Worm (Caenorhabditis elegans) whole organism, L4 larva: ENCODE measurements around the gene atp-5.

Experiments used
- F44E2.7 ChIP-seq: fragments of 200-800 bp; sonication (Bioruptor generic); IDR thresholded peaks from 2 replicates; pipeline ENCODE4 v2.1.2; 2022; ENCODE audit warnings: missing genetic modification characterization, missing compliant biosample characterization
- Y105C5A.15 ChIP-seq: fragments of 200-800 bp; sonication (Bioruptor generic); IDR thresholded peaks from 2 replicates; pipeline ENCODE4 v1.3.6; 2022; ENCODE audit warnings: missing genetic modification characterization, missing compliant biosample characterization
- Y48G9A.11 ChIP-seq: fragments of 200-800 bp; sonication (Bioruptor generic); IDR thresholded peaks from 2 replicates; pipeline ENCODE4 v1.3.6; 2022; ENCODE audit warnings: missing genetic modification reagents, missing genetic modification characterization, missing compliant biosample characterization
- aha-1 ChIP-seq: fragments of 150-350 bp; peaks from one replicate; lab custom pipeline; 2014; ENCODE audit warnings: missing biosample characterization, missing genetic modification characterization
- aly-2 ChIP-seq: sonication (generic microtip); optimal IDR thresholded peaks from 2 replicates; lab custom pipeline; 2018; ENCODE audit warnings: missing biosample characterization, missing genetic modification characterization
- ama-1 ChIP-seq: fragments of 150-350 bp; optimal IDR thresholded peaks from 2 replicates; lab custom pipeline; 2014; ENCODE audit warnings: inconsistent platforms, mixed read lengths
- arid-1 ChIP-seq: fragments of 200-800 bp; sonication (Bioruptor generic); conservative IDR thresholded peaks from 2 replicates; pipeline ENCODE4 v1.3.6; 2022; ENCODE audit warnings: missing genetic modification reagents, missing genetic modification characterization, missing compliant biosample characterization
- ceh-20 ChIP-seq: fragments of 200-800 bp; sonication (Bioruptor generic); IDR thresholded peaks from 2 replicates; pipeline ENCODE4 v1.3.6; 2022; ENCODE audit warnings: missing genetic modification reagents, missing genetic modification characterization, missing compliant biosample characterization
- ceh-28 ChIP-seq: fragments of 150-350 bp; optimal IDR thresholded peaks from 2 replicates; lab custom pipeline; 2014; ENCODE audit warnings: missing biosample characterization, missing genetic modification reagents, missing genetic modification characterization
- ceh-32 ChIP-seq: sonication (generic microtip); optimal IDR thresholded peaks from 2 replicates; lab custom pipeline; 2016; ENCODE audit warnings: mild to moderate bottlenecking, missing genetic modification characterization, missing compliant biosample characterization; ENCODE audit not compliant: poor library complexity
- cey-2 ChIP-seq: sonication (generic microtip); optimal IDR thresholded peaks from 3 replicates; lab custom pipeline; 2017; ENCODE audit warnings: missing genetic modification characterization, mild to moderate bottlenecking, missing compliant biosample characterization, antibody characterized with exemption, borderline replicate concordance; ENCODE audit not compliant: insufficient read depth
- ctbp-1 ChIP-seq: fragments of 200-800 bp; sonication (Bioruptor generic); IDR thresholded peaks from 2 replicates; pipeline ENCODE4 v1.3.6; 2022; ENCODE audit warnings: missing genetic modification reagents, missing genetic modification characterization, missing compliant biosample characterization
- daf-19 ChIP-seq: fragments of 200-800 bp; sonication (Bioruptor generic); conservative IDR thresholded peaks from 2 replicates; pipeline ENCODE4 v1.3.6; 2022; ENCODE audit warnings: missing genetic modification characterization, missing compliant biosample characterization
- dmd-6 ChIP-seq: fragments of 200-800 bp; sonication (Bioruptor generic); IDR thresholded peaks from 2 replicates; pipeline ENCODE4 v1.3.6; 2022; ENCODE audit warnings: missing genetic modification reagents, missing genetic modification characterization, missing compliant biosample characterization
- dve-1 ChIP-seq: sonication (generic microtip); optimal IDR thresholded peaks from 2 replicates; lab custom pipeline; 2017; ENCODE audit warnings: antibody characterized with exemption, mild to moderate bottlenecking, missing genetic modification characterization, missing compliant biosample characterization; ENCODE audit not compliant: insufficient read depth
- egl-43 ChIP-seq: fragments of 200-800 bp; sonication (Bioruptor generic); IDR thresholded peaks from 2 replicates; pipeline ENCODE4 v1.3.6; 2022; ENCODE audit warnings: missing genetic modification reagents, missing genetic modification characterization, missing compliant biosample characterization
- gei-8 ChIP-seq: fragments of 200-800 bp; sonication (Bioruptor generic); optimal IDR thresholded peaks from 2 replicates; lab custom pipeline; 2018; ENCODE audit warnings: mild to moderate bottlenecking, missing genetic modification characterization, missing compliant biosample characterization
- hlh-11 ChIP-seq: fragments of 200-800 bp; sonication (Bioruptor generic); optimal IDR thresholded peaks from 2 replicates; lab custom pipeline; 2018; ENCODE audit warnings: mild to moderate bottlenecking, missing genetic modification characterization, missing compliant biosample characterization
- hlh-30 ChIP-seq: sonication (generic microtip); optimal IDR thresholded peaks from 2 replicates; lab custom pipeline; 2017; ENCODE audit warnings: antibody characterized with exemption, mild to moderate bottlenecking, missing genetic modification characterization, missing compliant biosample characterization; ENCODE audit not compliant: insufficient read depth
- hmg-1.1 ChIP-seq: fragments of 200-800 bp; sonication (Bioruptor generic); IDR thresholded peaks from 2 replicates; pipeline ENCODE4 v1.3.6; 2022; ENCODE audit warnings: missing genetic modification reagents, missing genetic modification characterization, missing compliant biosample characterization
- lim-7 ChIP-seq: fragments of 200-800 bp; sonication (Bioruptor generic); IDR thresholded peaks from 2 replicates; pipeline ENCODE4 v1.3.6; 2022; ENCODE audit warnings: missing genetic modification characterization, missing compliant biosample characterization
- lin-1 ChIP-seq: fragments of 200-800 bp; sonication (Bioruptor generic); IDR thresholded peaks from 2 replicates; pipeline ENCODE4 v1.3.6; 2022; ENCODE audit warnings: missing genetic modification reagents, missing genetic modification characterization, missing compliant biosample characterization
- lin-13 ChIP-seq: fragments of 150-350 bp; optimal IDR thresholded peaks from 2 replicates; lab custom pipeline; 2014; ENCODE audit warnings: missing biosample characterization, missing genetic modification reagents, missing genetic modification characterization
- lin-29 ChIP-seq: fragments of 200-800 bp; sonication (Bioruptor generic); IDR thresholded peaks from 2 replicates; pipeline ENCODE4 v1.3.6; 2022; ENCODE audit warnings: missing genetic modification reagents, missing genetic modification characterization, missing compliant biosample characterization
- lin-38 ChIP-seq: fragments of 200-800 bp; sonication (Bioruptor generic); IDR thresholded peaks from 2 replicates; pipeline ENCODE4 v1.3.6; 2022; ENCODE audit warnings: missing genetic modification reagents, missing genetic modification characterization, missing compliant biosample characterization
- lin-39 ChIP-seq: fragments of 150-350 bp; optimal IDR thresholded peaks from 2 replicates; lab custom pipeline; 2014; ENCODE audit warnings: missing biosample characterization, missing genetic modification reagents, missing genetic modification characterization
- madf-5 ChIP-seq, 2 experiments: fragments of 200-800 bp; sonication (Bioruptor generic); IDR thresholded peaks; 2 replicates each; pipeline ENCODE4 v1.3.6; 2022; ENCODE audit warnings: missing compliant biosample characterization in 2 of 2, missing genetic modification characterization in 2 of 2
- mdt-29 ChIP-seq: fragments of 200-800 bp; sonication (Bioruptor generic); IDR thresholded peaks from 2 replicates; pipeline ENCODE4 v1.3.6; 2022; ENCODE audit warnings: missing genetic modification reagents, missing genetic modification characterization, missing compliant biosample characterization
- mep-1 ChIP-seq: fragments of 150-350 bp; sonication (generic microtip); optimal IDR thresholded peaks from 3 replicates; lab custom pipeline; 2014; ENCODE audit warnings: missing biosample characterization, missing genetic modification characterization
- mxl-2 ChIP-seq: fragments of 200-800 bp; sonication (Bioruptor generic); conservative IDR thresholded peaks from 2 replicates; pipeline ENCODE4 v1.3.6; 2022; ENCODE audit warnings: missing genetic modification reagents, missing genetic modification characterization, missing compliant biosample characterization
- nhr-102 ChIP-seq: sonication (generic microtip); optimal IDR thresholded peaks from 2 replicates; lab custom pipeline; 2016; ENCODE audit warnings: mild to moderate bottlenecking, missing genetic modification characterization, moderate library complexity, missing compliant biosample characterization
- nhr-28 ChIP-seq: fragments of 150-350 bp; optimal IDR thresholded peaks from 2 replicates; lab custom pipeline; 2014; ENCODE audit warnings: missing biosample characterization, missing genetic modification characterization
- nhr-48 ChIP-seq: sonication (generic microtip); optimal IDR thresholded peaks from 2 replicates; lab custom pipeline; 2016; ENCODE audit warnings: mild to moderate bottlenecking, missing genetic modification characterization, missing compliant biosample characterization
- nhr-6 ChIP-seq: fragments of 150-350 bp; optimal IDR thresholded peaks from 2 replicates; lab custom pipeline; 2014; ENCODE audit warnings: missing biosample characterization, missing genetic modification characterization
- pha-4 ChIP-seq, 2 experiments: fragments of 150-350 bp in 1 of 2; fragments of 200-800 bp in 1 of 2; sonication (Bioruptor generic) in 1 of 2; IDR thresholded peaks in 1 of 2; optimal IDR thresholded peaks in 1 of 2; 2 replicates each; pipeline versions ENCODE4 v1.3.6 to Lab custom; 2014 to 2022; ENCODE audit warnings: missing genetic modification characterization in 2 of 2, missing genetic modification reagents in 2 of 2, missing biosample characterization in 1 of 2, missing compliant biosample characterization in 1 of 2
- pqm-1 ChIP-seq: sonication (generic microtip); optimal IDR thresholded peaks from 2 replicates; lab custom pipeline; 2017; ENCODE audit warnings: missing biosample characterization, missing genetic modification characterization
- saeg-2 ChIP-seq: fragments of 200-800 bp; sonication (Bioruptor generic); IDR thresholded peaks from 2 replicates; pipeline ENCODE4 v1.3.6; 2022; ENCODE audit warnings: missing genetic modification reagents, missing genetic modification characterization, missing compliant biosample characterization
- set-16 ChIP-seq: fragments of 200-800 bp; sonication (Bioruptor generic); IDR thresholded peaks from 2 replicates; pipeline ENCODE4 v1.3.6; 2022; ENCODE audit warnings: missing genetic modification reagents, missing genetic modification characterization, missing compliant biosample characterization
- snpc-1.2 ChIP-seq: fragments of 200-800 bp; sonication (Bioruptor generic); IDR thresholded peaks from 2 replicates; pipeline ENCODE4 v1.3.6; 2022; ENCODE audit warnings: missing genetic modification reagents, missing genetic modification characterization, missing compliant biosample characterization
- snpc-4 ChIP-seq: fragments of 150-350 bp; optimal IDR thresholded peaks from 2 replicates; lab custom pipeline; 2014; ENCODE audit warnings: missing biosample characterization, missing genetic modification characterization
- tra-1 ChIP-seq: fragments of 200-800 bp; sonication (Bioruptor generic); IDR thresholded peaks from 2 replicates; pipeline ENCODE4 v1.3.6; 2022; ENCODE audit warnings: missing genetic modification reagents, missing genetic modification characterization, missing compliant biosample characterization
- unc-130 ChIP-seq: sonication (generic microtip); optimal IDR thresholded peaks from 2 replicates; lab custom pipeline; 2016; ENCODE audit warnings: missing genetic modification reagents, missing genetic modification characterization, missing compliant biosample characterization
- unc-62 ChIP-seq, 3 experiments: fragments of 150-350 bp in 1 of 3; sonication (generic microtip); optimal IDR thresholded peaks in 2 of 3; peaks in 1 of 3; 1 replicate in 1 of 3; 2 replicates in 2 of 3; lab custom pipeline; 2014 to 2017; ENCODE audit warnings: missing biosample characterization in 3 of 3, missing genetic modification characterization in 3 of 3, missing genetic modification reagents in 3 of 3, missing genotype in 1 of 3
- zfp-3 ChIP-seq: fragments of 200-800 bp; sonication (Bioruptor generic); conservative IDR thresholded peaks from 2 replicates; pipeline ENCODE4 v1.3.6; 2022; ENCODE audit warnings: missing genetic modification reagents, missing genetic modification characterization, missing compliant biosample characterization

Gene atp-5

DNA sequence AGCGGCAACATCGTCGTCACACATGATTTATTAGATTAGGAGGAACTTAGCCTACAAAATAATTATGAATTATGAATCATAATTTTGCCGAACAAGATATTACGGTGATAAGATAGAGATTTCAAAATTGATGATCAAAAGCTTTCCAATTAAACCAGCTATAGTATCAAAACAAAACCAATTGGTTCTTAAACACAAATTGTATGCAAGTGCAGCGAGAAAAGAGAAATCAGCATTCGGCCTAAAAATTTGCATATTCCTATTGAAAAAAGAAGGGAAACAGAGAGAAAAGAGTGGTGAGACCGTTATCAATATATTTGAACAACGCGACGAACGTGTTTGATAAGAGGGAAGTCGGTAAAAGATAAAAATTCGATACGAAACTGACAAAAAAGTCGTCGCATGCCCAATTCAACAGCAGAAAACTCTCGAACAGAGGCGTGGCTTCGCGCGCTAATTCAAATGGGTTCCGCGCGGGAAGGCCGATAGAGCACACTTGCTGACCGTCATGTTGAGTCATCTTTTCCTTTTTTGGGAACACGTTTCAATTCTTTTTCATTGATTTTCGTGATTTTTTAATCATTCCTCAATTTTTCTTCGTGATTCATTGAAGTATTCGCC lies 45.5 kb downstream of the atp-5 start, which contains the start of gene act-2 (continued):
- TF ChIP-seq cey-2 (tag; lab: Kevin White, UChicago), result no peak
- TF ChIP-seq lin-39 (tag; lab: Kevin White, UChicago), result no peak
- TF ChIP-seq unc-62 (GFP tag; optimal IDR thresholded peaks at IDR 0.05 in 1 of 2; lab: Kevin White, UChicago), result no peak
- no peak for TF ChIP-seq unc-62 (tag; optimal IDR thresholded peaks at IDR 0.05; lab: Kevin White, UChicago)
- no peak for TF ChIP-seq gei-8
- TF ChIP-seq egl-43 (GFP tag; lab: Robert Waterston, UW), result 0 out of 2 replicates have a peak, but pooled peaks have one; percentile 33
- TF ChIP-seq set-16 (GFP tag; lab: Robert Waterston, UW), result no peak; the same call in 1 of the 2 replicates
- TF ChIP-seq hmg-1.1 (GFP tag; lab: Robert Waterston, UW), result peak; percentile 57; the same call in 1 of the 2 replicates

ce11 chrV:11076403-11076802 lies 47.3 kb downstream of the atp-5 start:
- TF ChIP-seq lin-29 (GFP tag; lab: Robert Waterston, UW) (0 out of 2 replicates have a peak, but pooled peaks have one; percentile 9), egl-43 (GFP tag; lab: Robert Waterston, UW) (peak; percentile 77; the same call in 1 of the 2 replicates), daf-19 (GFP tag; lab: Robert Waterston, UW) (no peak), ama-1 (lab: Kevin White, UChicago) (peak; percentile 77), nhr-48 (no peak), mep-1 (no peak), mxl-2 (peak; percentile 50; the same call in 1 of the 2 replicates), nhr-102 (tag; lab: Kevin White, UChicago) (no peak), dmd-6 (GFP tag; lab: Robert Waterston, UW) (peak; percentile 22; the same call in 1 of the 2 replicates), dve-1 (tag; lab: Kevin White, UChicago) (peak; percentile 1), lin-13 (GFP tag; lab: Kevin White, UChicago) (peak; percentile 50), Y48G9A.11 (peak; percentile 80; the same call in 1 of the 2 replicates), nhr-28 (tag; lab: Kevin White, UChicago) (peak; percentile 12), pqm-1 (tag; lab: Kevin White, UChicago) (peak; percentile 1), lim-7 (peak; percentile 57), arid-1 (peak; percentile 78), unc-130 (peak; percentile 39), aly-2 (tag; lab: Kevin White, UChicago) (peak; percentile 25), ctbp-1 (GFP tag; lab: Robert Waterston, UW) (peak; percentile 75), ceh-28 (tag; lab: Kevin White, UChicago) (no peak), snpc-4 (tag; lab: Kevin White, UChicago) (no peak), saeg-2 (peak; percentile 67; the same call in 1 of the 2 replicates), tra-1 (peak; percentile 46; the same call in 1 of the 2 replicates), mdt-29 (peak; percentile 74), pha-4 (GFP tag; IDR thresholded peaks at IDR 0.05; lab: Robert Waterston, UW) (peak; percentile 49; the same call in 1 of the 2 replicates), pha-4 (tag; optimal IDR thresholded peaks at IDR 0.05; lab: Kevin White, UChicago) (no peak), madf-5 (GFP tag; IDR thresholded peaks at IDR 0.05; lab: Robert Waterston, UW) (peak in 1 of 2 experiments; percentile 83; a peak in 2 of 4 replicates), hmg-1.1 (GFP tag; lab: Robert Waterston, UW) (0 out of 2 replicates have a peak, but pooled peaks have one; percentile 26), lin-38 (GFP tag; lab: Robert Waterston, UW) (peak; percentile 83), lin-1 (GFP tag; lab: Robert Waterston, UW) (0 out of 2 replicates have a peak, but pooled peaks have one; percentile 24), snpc-1.2 (GFP tag; lab: Robert Waterston, UW) (peak; percentile 61; the same call in 1 of the 2 replicates), zfp-3 (GFP tag; lab: Robert Waterston, UW) (peak; percentile 49), aha-1 (tag; lab: Kevin White, UChicago) (peak; percentile 55), ceh-20 (GFP tag; lab: Robert Waterston, UW) (no peak), hlh-30 (tag; lab: Kevin White, UChicago) (peak; percentile 22), F44E2.7 (GFP tag; lab: Robert Waterston, UW) (0 out of 2 replicates have a peak, but pooled peaks have one; percentile 30), hlh-11 (tag; lab: Kevin White, UChicago) (peak; percentile 15), unc-62 (GFP tag; optimal IDR thresholded peaks at IDR 0.05 in 1 of 2; lab: Kevin White, UChicago) (no peak), unc-62 (tag; optimal IDR thresholded peaks at IDR 0.05; lab: Kevin White, UChicago) (no peak), ceh-32 (no peak), nhr-6 (tag; lab: Kevin White, UChicago) (peak; percentile 10), Y105C5A.15 (GFP tag; lab: Robert Waterston, UW) (peak; percentile 65; the same call in 1 of the 2 replicates)
